Fruit fly (Drosophila melanogaster): ENCODE measurements around the gene alpha-Man-IIa.

DNA sequence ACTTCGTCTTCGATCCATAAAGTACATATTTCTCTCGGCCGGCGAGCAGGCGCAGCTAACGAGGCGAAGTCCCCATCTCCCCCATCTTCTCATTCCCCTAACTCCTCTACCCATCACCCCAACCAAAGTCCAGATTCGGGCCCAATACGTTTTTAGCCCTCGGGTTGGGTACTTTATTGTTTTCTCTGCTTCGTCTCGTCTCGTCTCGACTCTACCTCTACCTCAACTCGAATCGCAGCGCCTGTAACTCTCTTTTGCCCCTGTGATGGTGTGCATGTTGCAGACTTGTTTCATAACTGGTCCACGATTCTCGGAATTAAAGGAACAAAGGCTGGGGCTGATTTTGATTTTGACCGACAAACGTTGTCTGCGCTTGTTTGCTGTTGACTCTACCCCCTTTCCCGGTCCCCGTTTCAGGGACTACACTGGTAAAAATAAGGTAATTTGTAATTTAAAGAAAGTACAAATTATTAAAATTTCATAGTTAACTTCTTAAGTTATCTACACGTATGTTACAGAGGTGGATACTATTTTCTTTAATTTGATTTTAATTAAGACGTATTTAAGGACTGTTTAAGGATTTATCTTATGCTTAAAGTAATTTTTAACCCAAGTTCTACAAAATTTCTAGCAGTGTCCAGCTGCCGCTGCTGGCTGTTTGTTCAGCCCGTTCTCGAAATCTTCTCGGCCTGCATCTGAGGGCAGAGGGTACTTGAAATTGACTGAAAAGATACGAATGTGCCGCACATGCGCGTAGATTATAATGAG, 33.5 kb upstream of the alpha-Man-IIa start:
- TF ChIP-seq h (optimal IDR thresholded peaks at IDR 0.05) (no peak), psq (optimal IDR thresholded peaks at IDR 0.05) (no peak), Sin3A (optimal IDR thresholded peaks at IDR 0.05) (no peak), insv (optimal IDR thresholded peaks at IDR 0.05) (no peak), ttk (optimal IDR thresholded peaks at IDR 0.05) (no peak), Myc (optimal IDR thresholded peaks at IDR 0.05) (no peak)

Measured in Kc167 (cell line).